Worm (Caenorhabditis elegans): ENCODE measurements around the gene tra-4.

Gene tra-4

ce11 chrX:2827702-2828182, 29.7 kb downstream of the tra-4 start, which contains the start of gene ssr-2:
ssr-2 (minus strand) TSS chrX:2827752.
- TF ChIP-seq unc-62 (GFP tag; optimal IDR thresholded peaks at IDR 0.05), result no peak

- no peak for TF ChIP-seq unc-62 (GFP tag; optimal IDR thresholded peaks at IDR 0.05)
Observed at ce11 chrX:2826337-2826736, 31.1 kb downstream of the tra-4 start.

ce11 chrX:2820148-2820547, 37.3 kb downstream of the tra-4 start, which contains the start of gene tsp-6:
tsp-6 (plus strand) TSS chrX:2820448.
- TF ChIP-seq unc-62 (GFP tag; optimal IDR thresholded peaks at IDR 0.05), result no peak

ce11 chrX:2819747-2820146, 37.7 kb downstream of the tra-4 start:
- no peak for TF ChIP-seq unc-62 (GFP tag; optimal IDR thresholded peaks at IDR 0.05)

ce11 chrX:2818899-2819298, 38.5 kb downstream of the tra-4 start:
- no peak for TF ChIP-seq unc-62 (GFP tag; optimal IDR thresholded peaks at IDR 0.05)

- TF ChIP-seq unc-62 (GFP tag; optimal IDR thresholded peaks at IDR 0.05), result no peak
Observed at ce11 chrX:2814097-2814720, 43.2 kb downstream of the tra-4 start, which contains the start of gene C14A11.6. C14A11.6 (minus strand) TSS chrX:2814147.

- no peak for TF ChIP-seq unc-62 (GFP tag; optimal IDR thresholded peaks at IDR 0.05)
Observed at ce11 chrX:2809611-2810010, 47.8 kb downstream of the tra-4 start, which contains the start of gene C14A11.9. C14A11.9 (minus strand) TSS chrX:2809637.

- no peak for TF ChIP-seq unc-62 (GFP tag; optimal IDR thresholded peaks at IDR 0.05)
Observed at ce11 chrX:2807390-2807789, 50.0 kb downstream of the tra-4 start, which contains the start of gene C14A11.5. C14A11.5 (minus strand) TSS chrX:2807528.

Measured in whole organism, dauer.